Worm (Caenorhabditis elegans) whole organism, L4/young adult: ENCODE measurements around the gene tmbi-4.

Experiments used
- W03F9.2 ChIP-seq: fragments of 150-350 bp; optimal IDR thresholded peaks from 2 replicates; lab custom pipeline; 2014; ENCODE audit warnings: missing biosample characterization, missing genetic modification characterization
- dao-5 ChIP-seq: sonication (generic microtip); optimal IDR thresholded peaks from 2 replicates; lab custom pipeline; 2016; ENCODE audit warnings: missing genotype, missing genetic modification characterization, moderate library complexity, missing compliant biosample characterization
- him-1 ChIP-seq: sonication (generic microtip); optimal IDR thresholded peaks from 2 replicates; lab custom pipeline; 2016; ENCODE audit warnings: missing genotype, missing genetic modification reagents, missing genetic modification characterization, missing compliant biosample characterization

ce11 chrX:9102150-9102549, 48.3 kb upstream of the tmbi-4 start:
- no peak for TF ChIP-seq dao-5 (tag; lab: Kevin White, UChicago)
- TF ChIP-seq him-1 (tag; lab: Kevin White, UChicago), result no peak
- TF ChIP-seq W03F9.2, result no peak
